Worm (Caenorhabditis elegans) whole organism, L1 larva: ENCODE measurements around the gene chil-9.
A peak's percentile ranks its signal among the peaks of the same experiment; 100 is the strongest.

ENCODE experiments used
- C04F5.9 ChIP-seq: sonication (generic microtip); optimal IDR thresholded peaks from 2 replicates; lab custom pipeline; 2016; ENCODE audit warnings: missing genetic modification characterization, missing compliant biosample characterization
- F16B12.6 ChIP-seq: fragments of 150-350 bp; optimal IDR thresholded peaks from 2 replicates; lab custom pipeline; 2014; ENCODE audit warnings: missing biosample characterization, missing genetic modification characterization
- Y116A8C.19 ChIP-seq: sonication (generic microtip); optimal IDR thresholded peaks from 2 replicates; lab custom pipeline; 2016; ENCODE audit warnings: missing compliant biosample characterization, missing genetic modification characterization, borderline replicate concordance
- alr-1 ChIP-seq: fragments of 200-800 bp; sonication (Bioruptor generic); optimal IDR thresholded peaks from 2 replicates; lab custom pipeline; 2018; ENCODE audit warnings: borderline replicate concordance, mild to moderate bottlenecking, missing genetic modification characterization, missing compliant biosample characterization
- ama-1 ChIP-seq: fragments of 150-350 bp; optimal IDR thresholded peaks from 2 replicates; lab custom pipeline; 2014
- ceh-63 ChIP-seq: fragments of 200-800 bp; sonication (Bioruptor generic); optimal IDR thresholded peaks from 2 replicates; lab custom pipeline; 2018; ENCODE audit warnings: mild to moderate bottlenecking, missing genetic modification characterization, missing compliant biosample characterization
- dpl-1 ChIP-seq, 3 experiments: fragments of 150-350 bp in 2 of 3; sonication (generic microtip) in 1 of 3; optimal IDR thresholded peaks; 2 replicates each; lab custom pipeline; 2014 to 2017; ENCODE audit warnings: missing biosample characterization in 3 of 3, missing genetic modification characterization in 3 of 3, missing genetic modification reagents in 3 of 3
- efl-1 ChIP-seq, 4 experiments: fragments of 150-350 bp; optimal IDR thresholded peaks in 3 of 4; peaks in 1 of 4; 1 replicate in 1 of 4; 2 replicates in 3 of 4; lab custom pipeline; 2014; ENCODE audit warnings: missing biosample characterization in 2 of 4, missing genetic modification characterization in 2 of 4, missing genetic modification reagents in 2 of 4
- egl-13 ChIP-seq: sonication (generic microtip); optimal IDR thresholded peaks from 2 replicates; lab custom pipeline; 2016; ENCODE audit warnings: missing genotype, missing genetic modification reagents, missing genetic modification characterization, missing compliant biosample characterization
- elt-3 ChIP-seq, 6 experiments: fragments of 150-350 bp in 1 of 6; sonication (generic microtip); optimal IDR thresholded peaks; 2 replicates each; lab custom pipeline; 2017 to 2018; ENCODE audit warnings: missing biosample characterization in 6 of 6, missing genetic modification characterization in 6 of 6, inconsistent platforms in 1 of 6
- ets-5 ChIP-seq: fragments of 200-800 bp; sonication (Bioruptor generic); IDR thresholded peaks from 2 replicates; pipeline ENCODE4 v1.3.6; 2022; ENCODE audit warnings: missing genetic modification characterization, missing compliant biosample characterization
- fkh-8 ChIP-seq: sonication (generic microtip); optimal IDR thresholded peaks from 2 replicates; lab custom pipeline; 2016; ENCODE audit warnings: mild to moderate bottlenecking, missing genetic modification characterization, missing compliant biosample characterization
- fos-1 ChIP-seq: fragments of 150-350 bp; optimal IDR thresholded peaks from 2 replicates; lab custom pipeline; 2014; ENCODE audit warnings: missing biosample characterization, missing genetic modification characterization
- grh-1 ChIP-seq: fragments of 200-800 bp; sonication (Bioruptor generic); IDR thresholded peaks from 2 replicates; pipeline ENCODE4 v1.3.6; 2022; ENCODE audit warnings: missing genetic modification reagents, missing genetic modification characterization, missing compliant biosample characterization
- hlh-17 ChIP-seq: fragments of 200-800 bp; sonication (Bioruptor generic); optimal IDR thresholded peaks from 2 replicates; lab custom pipeline; 2018; ENCODE audit warnings: missing genetic modification characterization, mild to moderate bottlenecking, missing compliant biosample characterization, moderate library complexity, borderline replicate concordance
- irx-1 ChIP-seq: sonication (generic microtip); optimal IDR thresholded peaks from 2 replicates; lab custom pipeline; 2016; ENCODE audit warnings: missing genetic modification characterization, missing compliant biosample characterization
- jun-1 ChIP-seq: fragments of 150-350 bp; optimal IDR thresholded peaks from 2 replicates; lab custom pipeline; 2014; ENCODE audit warnings: missing biosample characterization, missing genetic modification reagents, missing genetic modification characterization
- lin-13 ChIP-seq: fragments of 150-350 bp; optimal IDR thresholded peaks from 2 replicates; lab custom pipeline; 2014; ENCODE audit warnings: missing biosample characterization, missing genetic modification reagents, missing genetic modification characterization
- lin-39 ChIP-seq: fragments of 150-350 bp; optimal IDR thresholded peaks from 2 replicates; lab custom pipeline; 2014; ENCODE audit warnings: missing biosample characterization, missing genetic modification reagents, missing genetic modification characterization
- lir-3 ChIP-seq: sonication (generic microtip); optimal IDR thresholded peaks from 2 replicates; lab custom pipeline; 2016; ENCODE audit warnings: mild to moderate bottlenecking, missing genetic modification characterization, moderate library complexity, missing compliant biosample characterization; ENCODE audit not compliant: poor library complexity
- mef-2 ChIP-seq: fragments of 150-350 bp; optimal IDR thresholded peaks from 2 replicates; lab custom pipeline; 2014; ENCODE audit warnings: missing biosample characterization, missing genetic modification characterization
- mep-1 ChIP-seq: fragments of 150-350 bp; optimal IDR thresholded peaks from 2 replicates; lab custom pipeline; 2014; ENCODE audit warnings: missing biosample characterization, missing genetic modification characterization
- nhr-28 ChIP-seq: fragments of 150-350 bp; optimal IDR thresholded peaks from 2 replicates; lab custom pipeline; 2014; ENCODE audit warnings: missing biosample characterization, missing genetic modification characterization
- nhr-47 ChIP-seq: sonication (generic microtip); optimal IDR thresholded peaks from 2 replicates; lab custom pipeline; 2016; ENCODE audit warnings: mild to moderate bottlenecking, missing genetic modification characterization, moderate library complexity, missing compliant biosample characterization
- nhr-76 ChIP-seq: sonication (generic microtip); optimal IDR thresholded peaks from 2 replicates; lab custom pipeline; 2017; ENCODE audit warnings: missing biosample characterization, missing genetic modification characterization
- pqm-1 ChIP-seq: sonication (generic microtip); optimal IDR thresholded peaks from 3 replicates; lab custom pipeline; 2017; ENCODE audit warnings: missing biosample characterization, missing genetic modification characterization
- skn-1 ChIP-seq: fragments of 150-350 bp; optimal IDR thresholded peaks from 2 replicates; lab custom pipeline; 2014; ENCODE audit warnings: missing biosample characterization, missing genetic modification characterization
- sptf-1 ChIP-seq: fragments of 150-350 bp; optimal IDR thresholded peaks from 2 replicates; lab custom pipeline; 2014; ENCODE audit warnings: missing biosample characterization, missing genetic modification characterization
- sup-37 ChIP-seq: fragments of 200-800 bp; sonication (Bioruptor generic); optimal IDR thresholded peaks from 2 replicates; lab custom pipeline; 2018; ENCODE audit warnings: mild to moderate bottlenecking, missing genetic modification characterization, missing compliant biosample characterization
- tbx-2 ChIP-seq: sonication (generic microtip); optimal IDR thresholded peaks from 2 replicates; lab custom pipeline; 2016; ENCODE audit warnings: missing genetic modification characterization, missing compliant biosample characterization
- tlp-1 ChIP-seq: fragments of 150-350 bp; optimal IDR thresholded peaks from 2 replicates; lab custom pipeline; 2014; ENCODE audit warnings: missing biosample characterization, missing genetic modification characterization
- unc-130 ChIP-seq: fragments of 150-350 bp; optimal IDR thresholded peaks from 2 replicates; lab custom pipeline; 2017; ENCODE audit warnings: missing biosample characterization, missing genetic modification characterization, inconsistent platforms
- unc-62 ChIP-seq: fragments of 150-350 bp; optimal IDR thresholded peaks from 2 replicates; lab custom pipeline; 2014; ENCODE audit warnings: missing biosample characterization, missing genetic modification reagents, missing genetic modification characterization
- unc-98 ChIP-seq: fragments of 200-800 bp; sonication (Bioruptor generic); IDR thresholded peaks from 2 replicates; pipeline ENCODE4 v1.3.6; 2022; ENCODE audit warnings: missing genetic modification characterization, missing compliant biosample characterization
- vab-15 ChIP-seq: sonication (generic microtip); optimal IDR thresholded peaks from 2 replicates; lab custom pipeline; 2017; ENCODE audit warnings: missing genotype, mild to moderate bottlenecking, missing genetic modification characterization, missing compliant biosample characterization
- zag-1 ChIP-seq: fragments of 150-350 bp; optimal IDR thresholded peaks from 2 replicates; lab custom pipeline; 2014; ENCODE audit warnings: missing biosample characterization, missing genetic modification characterization
- ztf-11 ChIP-seq, 2 experiments: sonication (generic microtip); optimal IDR thresholded peaks; 2 replicates each; lab custom pipeline; 2016 to 2017; ENCODE audit warnings: missing genetic modification characterization in 2 of 2, missing biosample characterization in 1 of 2, missing compliant biosample characterization in 1 of 2
- ztf-4 ChIP-seq: fragments of 150-350 bp; optimal IDR thresholded peaks from 2 replicates; lab custom pipeline; 2014; ENCODE audit warnings: missing biosample characterization, missing genetic modification characterization

The chil-9 gene

ce11 chrII:9831033-9831432 lies 14.1 kb downstream of the chil-9 start, which contains the start of gene ZK938.12:
TSS of gene ZK938.12 (plus strand) at chrII:9831333.
- TF ChIP-seq tlp-1 (tag; lab: Kevin White, UChicago) (no peak), dpl-1 (GFP tag; optimal IDR thresholded peaks at IDR 0.05; lab: Kevin White, UChicago) (no peak), sup-37 (GFP tag; lab: Kevin White, UChicago) (no peak), pqm-1 (tag; lab: Kevin White, UChicago) (no peak), unc-130 (tag; lab: Kevin White, UChicago) (no peak), nhr-28 (tag; lab: Kevin White, UChicago) (no peak), tbx-2 (tag; lab: Kevin White, UChicago) (no peak), grh-1 (GFP tag; lab: Robert Waterston, UW) (no peak), sptf-1 (tag; lab: Kevin White, UChicago) (no peak), lin-39 (tag; lab: Kevin White, UChicago) (no peak), C04F5.9 (tag; lab: Kevin White, UChicago) (no peak), fkh-8 (no peak), alr-1 (tag; lab: Kevin White, UChicago) (no peak), nhr-47 (tag; lab: Kevin White, UChicago) (no peak), ztf-4 (tag; lab: Kevin White, UChicago) (no peak)

ce11 chrII:9829108-9829507 lies 16.0 kb downstream of the chil-9 start, which contains the start of gene ZK938.1:
TSS of gene ZK938.1 (plus strand) at chrII:9829408.
- TF ChIP-seq mef-2 (tag; lab: Kevin White, UChicago) (no peak), efl-1 (optimal IDR thresholded peaks at IDR 0.05; lab: Kevin White, UChicago) (no peak), efl-1 (GFP tag; optimal IDR thresholded peaks at IDR 0.05 in 1 of 2; lab: Kevin White, UChicago) (peak in 1 of 2 experiments; percentile 25)

- TF ChIP-seq ets-5 (GFP tag; lab: Robert Waterston, UW): no peak
- no peak for TF ChIP-seq zag-1
- TF ChIP-seq sptf-1 (tag; lab: Kevin White, UChicago): no peak
- TF ChIP-seq nhr-76 (tag; lab: Kevin White, UChicago): no peak
- TF ChIP-seq irx-1 (tag; lab: Kevin White, UChicago): no peak
- no peak for TF ChIP-seq lin-39 (tag; lab: Kevin White, UChicago)
- no peak for TF ChIP-seq sup-37 (GFP tag; lab: Kevin White, UChicago)
- TF ChIP-seq ceh-63: no peak
- no peak for TF ChIP-seq fkh-8
- TF ChIP-seq skn-1 (tag; lab: Kevin White, UChicago): no peak
- no peak for TF ChIP-seq hlh-17 (GFP tag; lab: Kevin White, UChicago)
These were observed 16.6 kb downstream of the chil-9 start for ce11 chrII:9828502-9828901.

- no peak for TF ChIP-seq zag-1
- no peak for TF ChIP-seq mep-1 (tag; lab: Kevin White, UChicago)
- TF ChIP-seq jun-1: no peak
- no peak for TF ChIP-seq lin-13 (GFP tag; lab: Kevin White, UChicago)
- no peak for TF ChIP-seq ama-1 (lab: Kevin White, UChicago)
- TF ChIP-seq lir-3 (tag; lab: Kevin White, UChicago): no peak
- TF ChIP-seq F16B12.6 (tag; lab: Kevin White, UChicago): no peak
- no peak for TF ChIP-seq unc-62
- no peak for TF ChIP-seq vab-15 (tag; lab: Kevin White, UChicago)
- no peak for TF ChIP-seq ztf-11 (tag; optimal IDR thresholded peaks at IDR 0.05; lab: Kevin White, UChicago)
- TF ChIP-seq unc-98 (GFP tag; lab: Robert Waterston, UW): no peak
- no peak for TF ChIP-seq lin-39 (tag; lab: Kevin White, UChicago)
- no peak for TF ChIP-seq Y116A8C.19 (tag; lab: Kevin White, UChicago)
- TF ChIP-seq fos-1 (tag; lab: Kevin White, UChicago): no peak
- TF ChIP-seq egl-13: no peak
- TF ChIP-seq elt-3 (tag; optimal IDR thresholded peaks at IDR 0.05; lab: Kevin White, UChicago): no peak
These were observed 17.3 kb downstream of the chil-9 start, which contains the start of gene eyg-1 for ce11 chrII:9827852-9828251. TSS of gene eyg-1 (minus strand) at chrII:9827952.
